Worm (Caenorhabditis elegans): ENCODE measurements around the gene epic-2.

ce11 chrIV:1751243-1751642 is 30.7 kb downstream of the epic-2 start:
- TF ChIP-seq Y48G9A.11 (GFP tag; IDR thresholded peaks at IDR 0.05) (no peak), T20F7.1 (GFP tag; optimal IDR thresholded peaks at IDR 0.05) (no peak), zip-2 (tag; optimal IDR thresholded peaks at IDR 0.05) (no peak), ceh-32 (tag; optimal IDR thresholded peaks at IDR 0.05; ENCODE audit: poor library complexity) (no peak), mep-1 (tag; optimal IDR thresholded peaks at IDR 0.05) (no peak), jun-1 (tag; optimal IDR thresholded peaks at IDR 0.05) (no peak), ama-1 (optimal IDR thresholded peaks at IDR 0.05) (no peak), lim-7 (GFP tag; IDR thresholded peaks at IDR 0.05) (no peak), snpc-1.2 (GFP tag; IDR thresholded peaks at IDR 0.05) (no peak), zfp-3 (GFP tag; conservative IDR thresholded peaks at IDR 0.05) (no peak)

Measured in whole organism, L4 larva.